Worm (Caenorhabditis elegans) whole organism, L3 larva: ENCODE measurements around the gene itsn-1.

Experiments used
- R02D3.7 ChIP-seq: fragments of 150-350 bp; optimal IDR thresholded peaks from 2 replicates; lab custom pipeline; 2014; ENCODE audit warnings: missing biosample characterization, missing genetic modification characterization
- ZK546.5 ChIP-seq: sonication (generic microtip); optimal IDR thresholded peaks from 2 replicates; lab custom pipeline; 2017; ENCODE audit warnings: missing biosample characterization, missing genetic modification characterization
- ama-1 ChIP-seq: fragments of 150-350 bp; optimal IDR thresholded peaks from 2 replicates; lab custom pipeline; 2018
- ceh-28 ChIP-seq: fragments of 150-350 bp; optimal IDR thresholded peaks from 2 replicates; lab custom pipeline; 2014; ENCODE audit warnings: missing biosample characterization, missing genetic modification reagents, missing genetic modification characterization
- ceh-82 ChIP-seq: fragments of 150-350 bp; optimal IDR thresholded peaks from 2 replicates; lab custom pipeline; 2014; ENCODE audit warnings: missing biosample characterization, missing genetic modification characterization
- ceh-9 ChIP-seq: sonication (generic microtip); optimal IDR thresholded peaks from 2 replicates; lab custom pipeline; 2018; ENCODE audit warnings: missing biosample characterization, missing genetic modification characterization
- daf-12 ChIP-seq: fragments of 150-350 bp; optimal IDR thresholded peaks from 2 replicates; lab custom pipeline; 2014; ENCODE audit warnings: missing biosample characterization, missing genetic modification reagents, missing genetic modification characterization
- egl-5 ChIP-seq: fragments of 150-350 bp; optimal IDR thresholded peaks from 2 replicates; lab custom pipeline; 2017; ENCODE audit warnings: missing biosample characterization, missing genetic modification reagents, missing genetic modification characterization, inconsistent platforms
- elt-1 ChIP-seq: fragments of 150-350 bp; optimal IDR thresholded peaks from 2 replicates; lab custom pipeline; 2014; ENCODE audit warnings: missing biosample characterization, missing genetic modification characterization
- fkh-10 ChIP-seq: sonication (generic microtip); optimal IDR thresholded peaks from 2 replicates; lab custom pipeline; 2017; ENCODE audit warnings: missing biosample characterization, missing genetic modification reagents, missing genetic modification characterization
- fkh-2 ChIP-seq: fragments of 150-350 bp; optimal IDR thresholded peaks from 2 replicates; lab custom pipeline; 2014; ENCODE audit warnings: missing biosample characterization, missing genetic modification reagents, missing genetic modification characterization
- fos-1 ChIP-seq: fragments of 150-350 bp; optimal IDR thresholded peaks from 2 replicates; lab custom pipeline; 2014; ENCODE audit warnings: missing biosample characterization, missing genetic modification characterization
- hmg-11 ChIP-seq: sonication (generic microtip); optimal IDR thresholded peaks from 2 replicates; lab custom pipeline; 2016; ENCODE audit warnings: missing genetic modification characterization, missing compliant biosample characterization
- lin-15B ChIP-seq: fragments of 150-350 bp; optimal IDR thresholded peaks from 2 replicates; lab custom pipeline; 2014; ENCODE audit warnings: missing biosample characterization, missing genetic modification characterization
- lin-39 ChIP-seq: fragments of 150-350 bp; optimal IDR thresholded peaks from 2 replicates; lab custom pipeline; 2018; ENCODE audit warnings: missing biosample characterization, missing genetic modification reagents, missing genetic modification characterization
- lsy-12 ChIP-seq: sonication (generic microtip); optimal IDR thresholded peaks from 2 replicates; lab custom pipeline; 2016; ENCODE audit warnings: mild to moderate bottlenecking, missing genetic modification characterization, missing compliant biosample characterization
- mdl-1 ChIP-seq: fragments of 150-350 bp; optimal IDR thresholded peaks from 2 replicates; lab custom pipeline; 2014; ENCODE audit warnings: missing biosample characterization, missing genetic modification characterization
- mml-1 ChIP-seq: fragments of 150-350 bp; sonication (generic microtip); optimal IDR thresholded peaks from 3 replicates; lab custom pipeline; 2014; ENCODE audit warnings: missing biosample characterization, missing genetic modification characterization
- nfya-1 ChIP-seq: sonication (generic microtip); optimal IDR thresholded peaks from 2 replicates; lab custom pipeline; 2017; ENCODE audit warnings: missing genetic modification characterization, mild to moderate bottlenecking, missing compliant biosample characterization, antibody characterized with exemption, moderate library complexity; ENCODE audit not compliant: insufficient read depth
- nhr-23 ChIP-seq: fragments of 150-350 bp; optimal IDR thresholded peaks from 2 replicates; lab custom pipeline; 2014; ENCODE audit warnings: missing biosample characterization, missing genetic modification reagents, missing genetic modification characterization
- nhr-237 ChIP-seq: fragments of 150-350 bp; optimal IDR thresholded peaks from 2 replicates; lab custom pipeline; 2014; ENCODE audit warnings: missing biosample characterization, missing genetic modification characterization
- nhr-25 ChIP-seq: sonication (generic microtip); optimal IDR thresholded peaks from 2 replicates; lab custom pipeline; 2017; ENCODE audit warnings: missing biosample characterization, missing genetic modification characterization
- nhr-28 ChIP-seq: fragments of 150-350 bp; optimal IDR thresholded peaks from 2 replicates; lab custom pipeline; 2014; ENCODE audit warnings: missing biosample characterization, missing genetic modification characterization
- nhr-43 ChIP-seq: sonication (generic microtip); optimal IDR thresholded peaks from 2 replicates; lab custom pipeline; 2016; ENCODE audit warnings: mild to moderate bottlenecking, missing genetic modification characterization, missing compliant biosample characterization; ENCODE audit not compliant: poor library complexity, severe bottlenecking
- nhr-67 ChIP-seq: fragments of 150-350 bp; optimal IDR thresholded peaks from 2 replicates; lab custom pipeline; 2014; ENCODE audit warnings: missing biosample characterization, missing genetic modification characterization
- nhr-76 ChIP-seq: fragments of 150-350 bp; sonication (generic microtip); optimal IDR thresholded peaks from 5 replicates; lab custom pipeline; 2014; ENCODE audit warnings: missing biosample characterization, missing genetic modification characterization
- pha-4 ChIP-seq: fragments of 150-350 bp; optimal IDR thresholded peaks from 2 replicates; lab custom pipeline; 2014; ENCODE audit warnings: missing biosample characterization, missing genetic modification reagents, missing genetic modification characterization
- pqm-1 ChIP-seq: fragments of 150-350 bp; optimal IDR thresholded peaks from 2 replicates; lab custom pipeline; 2017; ENCODE audit warnings: missing biosample characterization, missing genetic modification characterization, inconsistent platforms
- sea-2 ChIP-seq: fragments of 150-350 bp; sonication (generic microtip); optimal IDR thresholded peaks from 4 replicates; lab custom pipeline; 2014; ENCODE audit warnings: missing biosample characterization, missing genetic modification reagents, missing genetic modification characterization
- tbx-2 ChIP-seq: sonication (generic microtip); optimal IDR thresholded peaks from 2 replicates; lab custom pipeline; 2016; ENCODE audit warnings: mild to moderate bottlenecking, missing genetic modification characterization, missing compliant biosample characterization
- unc-39 ChIP-seq: sonication (generic microtip); optimal IDR thresholded peaks from 4 replicates; lab custom pipeline; 2017; ENCODE audit warnings: missing biosample characterization, missing genetic modification characterization
- unc-62 ChIP-seq: fragments of 150-350 bp; sonication (generic microtip); optimal IDR thresholded peaks from 4 replicates; lab custom pipeline; 2014; ENCODE audit warnings: missing biosample characterization, missing genetic modification reagents, missing genetic modification characterization
- zag-1 ChIP-seq: fragments of 150-350 bp; optimal IDR thresholded peaks from 2 replicates; lab custom pipeline; 2014; ENCODE audit warnings: missing biosample characterization, missing genetic modification characterization
- ztf-11 ChIP-seq: fragments of 150-350 bp; optimal IDR thresholded peaks from 2 replicates; lab custom pipeline; 2014; ENCODE audit warnings: missing biosample characterization, missing genetic modification characterization

Gene itsn-1

ce11 chrIV:17121058-17121773 is 1.7 kb downstream of the itsn-1 start:
- TF ChIP-seq nfya-1 (tag; lab: Kevin White, UChicago) (peak; percentile 24), fkh-10 (no peak)

- TF ChIP-seq lsy-12 (tag; lab: Kevin White, UChicago) = no peak
- TF ChIP-seq nhr-23 (tag; lab: Kevin White, UChicago) = no peak
- TF ChIP-seq zag-1 (tag; lab: Kevin White, UChicago) = no peak
- TF ChIP-seq fkh-2 (tag; lab: Kevin White, UChicago) = no peak
- TF ChIP-seq ztf-11 = no peak
- no peak for TF ChIP-seq ZK546.5 (tag; lab: Kevin White, UChicago)
- no peak for TF ChIP-seq fos-1 (tag; lab: Kevin White, UChicago)
- TF ChIP-seq tbx-2 (tag; lab: Kevin White, UChicago) = no peak
- no peak for TF ChIP-seq elt-1 (tag; lab: Kevin White, UChicago)
- TF ChIP-seq nhr-237 = no peak
- TF ChIP-seq unc-39 (tag; lab: Kevin White, UChicago) = no peak
- no peak for TF ChIP-seq daf-12 (tag; lab: Kevin White, UChicago)
- no peak for TF ChIP-seq pqm-1
- no peak for TF ChIP-seq ceh-28 (tag; lab: Kevin White, UChicago)
- no peak for TF ChIP-seq nhr-43 (tag; lab: Kevin White, UChicago)
- no peak for TF ChIP-seq nhr-28 (tag; lab: Kevin White, UChicago)
Measured at ce11 chrIV:17125967-17126366, 6.5 kb downstream of the itsn-1 start.

ce11 chrIV:17126512-17126911 is 7.0 kb downstream of the itsn-1 start:
- TF ChIP-seq pqm-1 = no peak
- TF ChIP-seq elt-1 (tag; lab: Kevin White, UChicago) = no peak
- no peak for TF ChIP-seq nhr-76 (tag; lab: Kevin White, UChicago)
- TF ChIP-seq ceh-9 (tag; lab: Kevin White, UChicago) = no peak
- TF ChIP-seq nhr-67 = no peak
- no peak for TF ChIP-seq ceh-82 (tag; lab: Kevin White, UChicago)
- TF ChIP-seq mml-1 (tag; lab: Kevin White, UChicago) = no peak
- TF ChIP-seq ama-1 (lab: Kevin White, UChicago) = no peak
- no peak for TF ChIP-seq mdl-1
- no peak for TF ChIP-seq nhr-25 (tag; lab: Kevin White, UChicago)
- no peak for TF ChIP-seq tbx-2 (tag; lab: Kevin White, UChicago)
- TF ChIP-seq sea-2 (GFP tag; lab: Kevin White, UChicago) = no peak
- TF ChIP-seq zag-1 (tag; lab: Kevin White, UChicago) = no peak
- no peak for TF ChIP-seq lin-15B (tag; lab: Kevin White, UChicago)
- no peak for TF ChIP-seq lin-39 (tag; lab: Kevin White, UChicago)
- TF ChIP-seq nhr-237 = no peak
- TF ChIP-seq nhr-23 (tag; lab: Kevin White, UChicago) = no peak
- TF ChIP-seq pha-4 (tag; lab: Kevin White, UChicago) = no peak
- TF ChIP-seq R02D3.7 (tag; lab: Kevin White, UChicago) = no peak

- TF ChIP-seq zag-1 (tag; lab: Kevin White, UChicago) (no peak), nhr-76 (tag; lab: Kevin White, UChicago) (no peak), lin-15B (tag; lab: Kevin White, UChicago) (no peak), pqm-1 (no peak)
Measured at ce11 chrIV:17131035-17131595, 11.6 kb downstream of the itsn-1 start, which contains the start of the genes Y116A8C.37 and Y116A8C.38. Y116A8C.37 (minus strand) TSS chrIV:17131135. Y116A8C.38 (plus strand) TSS chrIV:17131545.

- TF ChIP-seq nhr-23 (tag; lab: Kevin White, UChicago) (no peak), unc-62 (GFP tag; lab: Kevin White, UChicago) (no peak), tbx-2 (tag; lab: Kevin White, UChicago) (no peak), lin-15B (tag; lab: Kevin White, UChicago) (no peak), mdl-1 (no peak), unc-39 (tag; lab: Kevin White, UChicago) (no peak), lin-39 (tag; lab: Kevin White, UChicago) (no peak), elt-1 (tag; lab: Kevin White, UChicago) (no peak), hmg-11 (tag; lab: Kevin White, UChicago) (no peak), nhr-67 (no peak), egl-5 (tag; lab: Kevin White, UChicago) (no peak), nhr-28 (tag; lab: Kevin White, UChicago) (no peak)
Measured at ce11 chrIV:17150418-17150817, 30.9 kb downstream of the itsn-1 start.
